Worm (Caenorhabditis elegans): Measurements from ENCODE around the gene T05D4.5.
A peak's percentile ranks its signal among the peaks of the same experiment; 100 is the strongest.

The T05D4.5 gene

ce11 chrIII:13625650-13626430, 45.2 kb downstream of the T05D4.5 start (continued):
- 0 out of 2 replicates have a peak, but pooled peaks have one; percentile 7 for TF ChIP-seq cebp-1 (GFP tag; IDR thresholded peaks at IDR 0.05)
- peak; percentile 53 for TF ChIP-seq cebp-1 (tag; optimal IDR thresholded peaks at IDR 0.05)
- TF ChIP-seq F55B11.4 (tag; optimal IDR thresholded peaks at IDR 0.05; ENCODE audit: borderline replicate concordance, insufficient read depth), result no peak
- TF ChIP-seq nhr-80 (tag; optimal IDR thresholded peaks at IDR 0.05), result no peak
- TF ChIP-seq Y67H2A.10 (GFP tag; conservative IDR thresholded peaks at IDR 0.05), result no peak
- no peak for TF ChIP-seq attf-3 (GFP tag; conservative IDR thresholded peaks at IDR 0.05)
- no peak for TF ChIP-seq F10E7.11 (tag; optimal IDR thresholded peaks at IDR 0.05)
- no peak for TF ChIP-seq snpc-1.1 (tag; optimal IDR thresholded peaks at IDR 0.05; ENCODE audit: insufficient read depth)
- TF ChIP-seq madf-6 (GFP tag; IDR thresholded peaks at IDR 0.05), result no peak
- no peak for TF ChIP-seq him-1 (tag; optimal IDR thresholded peaks at IDR 0.05)
- TF ChIP-seq mcd-1 (GFP tag; IDR thresholded peaks at IDR 0.05), result peak; percentile 46
- no peak for TF ChIP-seq K11D2.4 (GFP tag; IDR thresholded peaks at IDR 0.05)
- TF ChIP-seq akir-1 (GFP tag; optimal IDR thresholded peaks at IDR 0.05), result no peak
- no peak for TF ChIP-seq unc-130 (GFP tag; optimal IDR thresholded peaks at IDR 0.05)
- no peak for TF ChIP-seq ztf-6 (GFP tag; IDR thresholded peaks at IDR 0.05)
- no peak for TF ChIP-seq aptf-3 (GFP tag; IDR thresholded peaks at IDR 0.05)
- 0 out of 2 replicates have a peak, but pooled peaks have one; percentile 58 for TF ChIP-seq bed-1 (GFP tag; IDR thresholded peaks at IDR 0.05)
- no peak for TF ChIP-seq mxl-1 (tag; optimal IDR thresholded peaks at IDR 0.05)
- TF ChIP-seq mel-28 (tag; optimal IDR thresholded peaks at IDR 0.05; ENCODE audit: borderline replicate concordance), result no peak
- TF ChIP-seq rec-8 (tag; optimal IDR thresholded peaks at IDR 0.05), result no peak
- TF ChIP-seq F57A8.1 (GFP tag; optimal IDR thresholded peaks at IDR 0.05), result no peak
- TF ChIP-seq Y95B8A.8 (GFP tag; IDR thresholded peaks at IDR 0.05), result peak; percentile 57
- TF ChIP-seq ceh-58 (GFP tag; IDR thresholded peaks at IDR 0.05), result no peak
- no peak for TF ChIP-seq ztf-28 (GFP tag; IDR thresholded peaks at IDR 0.05)
- TF ChIP-seq ztf-3 (GFP tag; optimal IDR thresholded peaks at IDR 0.05), result no peak
- no peak for TF ChIP-seq lsl-1 (GFP tag; optimal IDR thresholded peaks at IDR 0.05)
- TF ChIP-seq pbrm-1 (GFP tag; IDR thresholded peaks at IDR 0.05), result 0 out of 2 replicates have a peak, but pooled peaks have one; percentile 35
- no peak for TF ChIP-seq ztf-26 (tag; optimal IDR thresholded peaks at IDR 0.05)
- peak; percentile 26 for TF ChIP-seq die-1 (tag; optimal IDR thresholded peaks at IDR 0.05)
- TF ChIP-seq tlf-1 (GFP tag; optimal IDR thresholded peaks at IDR 0.05), result peak; percentile 50
- peak; percentile 28 for TF ChIP-seq hrde-1 (tag; optimal IDR thresholded peaks at IDR 0.05; ENCODE audit: borderline replicate concordance)
- TF ChIP-seq snpc-1.3 (tag; optimal IDR thresholded peaks at IDR 0.05; ENCODE audit: insufficient read depth), result no peak
- TF ChIP-seq chd-7 (tag; optimal IDR thresholded peaks at IDR 0.05), result peak; percentile 11
- peak; percentile 7 for TF ChIP-seq F57C9.4 (tag; optimal IDR thresholded peaks at IDR 0.05)
- TF ChIP-seq sea-2 (GFP tag; IDR thresholded peaks at IDR 0.05), result no peak
- TF ChIP-seq hmg-20 (GFP tag; IDR thresholded peaks at IDR 0.05), result 0 out of 2 replicates have a peak, but pooled peaks have one; percentile 3
- no peak for TF ChIP-seq hlh-12 (tag; optimal IDR thresholded peaks at IDR 0.05)
- no peak for TF ChIP-seq tbx-9 (tag; optimal IDR thresholded peaks at IDR 0.05; ENCODE audit: borderline replicate concordance)
- TF ChIP-seq B0019.2 (GFP tag; conservative IDR thresholded peaks at IDR 0.05), result no peak
- no peak for TF ChIP-seq ztf-18 (tag; optimal IDR thresholded peaks at IDR 0.05)
- TF ChIP-seq F49E8.2 (tag; optimal IDR thresholded peaks at IDR 0.05; ENCODE audit: insufficient read depth), result no peak
- peak; percentile 72 for TF ChIP-seq madf-10 (tag; optimal IDR thresholded peaks at IDR 0.05)
- TF ChIP-seq lin-54 (GFP tag; optimal IDR thresholded peaks at IDR 0.05), result peak; percentile 29
- 0 out of 2 replicates have a peak, but pooled peaks have one; percentile 7 for TF ChIP-seq F33H1.4 (GFP tag; IDR thresholded peaks at IDR 0.05)
- TF ChIP-seq hlh-26 (GFP tag; conservative IDR thresholded peaks at IDR 0.05), result no peak
- TF ChIP-seq madf-3 (GFP tag; IDR thresholded peaks at IDR 0.05), result 0 out of 2 replicates have a peak, but pooled peaks have one; percentile 52
